Fruit fly (Drosophila melanogaster) whole organism, embryonic: ENCODE data around the gene CG13894.
A peak's percentile ranks its signal among the peaks of the same experiment; 100 is the strongest.

Source experiments
- Awh ChIP-seq: fragments of 200-800 bp; sonication (Bioruptor generic); IDR thresholded peaks from 2 replicates; pipeline ENCODE4, ENCODE4 v1.3.6; 2022; ENCODE audit warnings: missing biosample characterization, missing genetic modification characterization
- B-H1 ChIP-seq: fragments of 200-800 bp; sonication (Bioruptor generic); IDR thresholded peaks from 3 replicates; pipeline ENCODE4 v1.3.6; 2022; ENCODE audit warnings: missing biosample characterization, missing genetic modification characterization
- B-H2 ChIP-seq: fragments of 200-800 bp; sonication (Bioruptor generic); optimal IDR thresholded peaks from 2 replicates; lab custom pipeline; 2018; ENCODE audit warnings: missing biosample characterization, mild to moderate bottlenecking, missing genetic modification characterization
- CG1024 ChIP-seq: fragments of 200-800 bp; sonication (Bioruptor generic); IDR thresholded peaks from 2 replicates; pipeline ENCODE4 v1.3.6; 2022; ENCODE audit warnings: missing biosample characterization, missing genetic modification characterization
- CG11456 ChIP-seq: fragments of 200-800 bp; sonication (Bioruptor generic); IDR thresholded peaks from 3 replicates; pipeline ENCODE4 v1.3.6; 2022; ENCODE audit warnings: missing biosample characterization, missing genetic modification characterization
- CG12659 ChIP-seq: fragments of 200-800 bp; sonication (Bioruptor generic); optimal IDR thresholded peaks from 3 replicates; lab custom pipeline; 2017; ENCODE audit warnings: mild to moderate bottlenecking, missing biosample characterization, missing genetic modification reagents, missing genetic modification characterization
- CG13424 ChIP-seq: fragments of 200-800 bp; sonication (Bioruptor generic); optimal IDR thresholded peaks from 2 replicates; lab custom pipeline; 2019; ENCODE audit warnings: missing biosample characterization, mild to moderate bottlenecking, missing genetic modification characterization, moderate library complexity
- CG13624 ChIP-seq: fragments of 200-800 bp; sonication (Bioruptor generic); optimal IDR thresholded peaks from 2 replicates; lab custom pipeline; 2016; ENCODE audit warnings: missing biosample characterization, missing genetic modification characterization
- CG15073 ChIP-seq: fragments of 200-800 bp; sonication (Bioruptor generic); optimal IDR thresholded peaks from 2 replicates; lab custom pipeline; 2016; ENCODE audit warnings: missing biosample characterization, missing genetic modification characterization
- CG15479 ChIP-seq: fragments of 200-800 bp; sonication (Bioruptor generic); optimal IDR thresholded peaks from 3 replicates; lab custom pipeline; 2019; ENCODE audit warnings: missing biosample characterization, mild to moderate bottlenecking, missing genetic modification characterization, moderate library complexity
- CG16815 ChIP-seq: fragments of 200-800 bp; sonication (Bioruptor generic); optimal IDR thresholded peaks from 3 replicates; lab custom pipeline; 2017; ENCODE audit warnings: missing biosample characterization, mild to moderate bottlenecking, missing genetic modification characterization
- CG18619 ChIP-seq: fragments of 200-800 bp; sonication (Bioruptor generic); optimal IDR thresholded peaks from 3 replicates; lab custom pipeline; 2017; ENCODE audit warnings: missing biosample characterization, mild to moderate bottlenecking, missing genetic modification characterization
- CG2120 ChIP-seq: fragments of 200-800 bp; sonication (Bioruptor generic); optimal IDR thresholded peaks from 3 replicates; lab custom pipeline; 2016; ENCODE audit warnings: missing biosample characterization, missing genetic modification characterization
- CG31365 ChIP-seq: fragments of 200-800 bp; sonication (Bioruptor generic); optimal IDR thresholded peaks from 2 replicates; lab custom pipeline; 2018; ENCODE audit warnings: missing biosample characterization, mild to moderate bottlenecking, missing genetic modification characterization
- CG3163 ChIP-seq: fragments of 200-800 bp; sonication (Bioruptor generic); optimal IDR thresholded peaks from 3 replicates; lab custom pipeline; 2016; ENCODE audit warnings: missing biosample characterization, missing genetic modification characterization
- CG3281 ChIP-seq: fragments of 200-800 bp; sonication (Bioruptor generic); optimal IDR thresholded peaks from 3 replicates; lab custom pipeline; 2017; ENCODE audit warnings: missing biosample characterization, mild to moderate bottlenecking, missing genetic modification characterization
- CG4730 ChIP-seq: fragments of 200-800 bp; sonication (Bioruptor generic); IDR thresholded peaks from 2 replicates; pipeline ENCODE4 v1.3.6; 2022; ENCODE audit warnings: missing biosample characterization, missing genetic modification characterization
- CG5180 ChIP-seq: fragments of 200-800 bp; sonication (Bioruptor generic); optimal IDR thresholded peaks from 3 replicates; lab custom pipeline; 2017; ENCODE audit warnings: missing biosample characterization, missing genetic modification characterization, mild to moderate bottlenecking, moderate library complexity, missing genetic modification reagents
- CG6654 ChIP-seq: fragments of 200-800 bp; sonication (Bioruptor generic); optimal IDR thresholded peaks from 2 replicates; lab custom pipeline; 2017; ENCODE audit warnings: missing biosample characterization, mild to moderate bottlenecking, missing genetic modification characterization
- CG7357 ChIP-seq: fragments of 200-800 bp; sonication (Bioruptor generic); IDR thresholded peaks from 3 replicates; pipeline ENCODE4 v1.3.6; 2022; ENCODE audit warnings: missing biosample characterization, missing genetic modification characterization
- CG7786 ChIP-seq: fragments of 200-800 bp; sonication (Bioruptor generic); optimal IDR thresholded peaks from 2 replicates; lab custom pipeline; 2016; ENCODE audit warnings: missing biosample characterization, missing genetic modification characterization
- CG7987 ChIP-seq: fragments of 200-800 bp; sonication (Bioruptor generic); optimal IDR thresholded peaks from 2 replicates; lab custom pipeline; 2018; ENCODE audit warnings: missing biosample characterization, mild to moderate bottlenecking, missing genetic modification characterization, moderate library complexity
- CG8290 ChIP-seq, 3 experiments: fragments of 200-800 bp; sonication (Bioruptor generic); optimal IDR thresholded peaks; 2 replicates each; lab custom pipeline; 2016 to 2019; ENCODE audit warnings: missing biosample characterization in 3 of 3, missing genetic modification characterization in 3 of 3, mild to moderate bottlenecking in 2 of 3, moderate library complexity in 1 of 3
- CTCF ChIP-seq: fragments of 200-800 bp; sonication (Bioruptor generic); optimal IDR thresholded peaks from 2 replicates; lab custom pipeline; 2017; ENCODE audit warnings: missing biosample characterization, mild to moderate bottlenecking, missing genetic modification characterization, moderate library complexity
- Dbx ChIP-seq: fragments of 200-800 bp; sonication (Bioruptor generic); IDR thresholded peaks from 3 replicates; pipeline ENCODE4 v1.3.6; 2022; ENCODE audit warnings: missing biosample characterization, missing genetic modification characterization
- Dip2 ChIP-seq: fragments of 200-800 bp; sonication (Bioruptor generic); IDR thresholded peaks from 2 replicates; pipeline ENCODE4 v1.3.6; 2022; ENCODE audit warnings: missing biosample characterization, missing genetic modification characterization
- Doc2 ChIP-seq: fragments of 200-800 bp; sonication (Bioruptor generic); IDR thresholded peaks from 2 replicates; pipeline ENCODE4 v1.3.6; 2022; ENCODE audit warnings: missing biosample characterization, missing genetic modification characterization
- Ets97D ChIP-seq: fragments of 200-800 bp; sonication (Bioruptor generic); optimal IDR thresholded peaks from 3 replicates; lab custom pipeline; 2016; ENCODE audit warnings: missing biosample characterization, missing genetic modification characterization
- GATAe ChIP-seq: fragments of 200-800 bp; sonication (Bioruptor generic); conservative IDR thresholded peaks from 2 replicates; pipeline ENCODE4 v1.3.6; 2022; ENCODE audit warnings: missing biosample characterization, missing genetic modification characterization
- Hey ChIP-seq: fragments of 200-800 bp; sonication (Bioruptor generic); optimal IDR thresholded peaks from 3 replicates; lab custom pipeline; 2018; ENCODE audit warnings: missing biosample characterization, mild to moderate bottlenecking, missing genetic modification characterization
- Hr78 ChIP-seq, 2 experiments: fragments of 200-800 bp in 1 of 2; fragments of >200 bp in 1 of 2; sonication (Bioruptor generic) in 1 of 2; optimal IDR thresholded peaks; 2 replicates each; lab custom pipeline; 2017 to 2019; ENCODE audit warnings: missing biosample characterization in 2 of 2, missing genetic modification characterization in 2 of 2, mild to moderate bottlenecking in 1 of 2, moderate library complexity in 1 of 2
- Med ChIP-seq: fragments of 200-800 bp; sonication (Bioruptor generic); peaks from one replicate; lab custom pipeline; 2016; ENCODE audit warnings: missing biosample characterization, missing genetic modification characterization, mild to moderate bottlenecking, inconsistent platforms, moderate library complexity
- Nf-YB ChIP-seq: fragments of 200-800 bp; sonication (Bioruptor generic); optimal IDR thresholded peaks from 3 replicates; lab custom pipeline; 2019; ENCODE audit warnings: missing biosample characterization, mild to moderate bottlenecking, missing genetic modification characterization, moderate library complexity
- Poxn ChIP-seq: fragments of 200-800 bp; sonication (Bioruptor generic); IDR thresholded peaks from 2 replicates; pipeline ENCODE4 v1.3.6; 2022; ENCODE audit warnings: missing biosample characterization, missing genetic modification characterization
- Six4 ChIP-seq: fragments of 200-800 bp; sonication (Bioruptor generic); optimal IDR thresholded peaks from 2 replicates; lab custom pipeline; 2016; ENCODE audit warnings: missing biosample characterization, missing genetic modification characterization
- Sox100B ChIP-seq: fragments of 200-800 bp; sonication (Bioruptor generic); optimal IDR thresholded peaks from 3 replicates; lab custom pipeline; 2018; ENCODE audit warnings: missing biosample characterization, mild to moderate bottlenecking, missing genetic modification characterization
- Ssrp ChIP-seq: fragments of 200-800 bp; sonication (Bioruptor generic); optimal IDR thresholded peaks from 2 replicates; lab custom pipeline; 2018; ENCODE audit warnings: missing biosample characterization, mild to moderate bottlenecking, missing genetic modification characterization, moderate library complexity
- Usf ChIP-seq: fragments of 200-800 bp; sonication (Bioruptor generic); optimal IDR thresholded peaks from 2 replicates; lab custom pipeline; 2017; ENCODE audit warnings: missing genotype, missing biosample characterization, missing genetic modification characterization
- bsh ChIP-seq, 2 experiments: fragments of 200-800 bp; sonication (Bioruptor generic); optimal IDR thresholded peaks; 2 replicates each; lab custom pipeline; 2017 to 2018; ENCODE audit warnings: mild to moderate bottlenecking in 2 of 2, missing biosample characterization in 2 of 2, missing genetic modification characterization in 2 of 2, moderate library complexity in 1 of 2
- cato ChIP-seq: fragments of 200-800 bp; sonication (Bioruptor generic); optimal IDR thresholded peaks from 2 replicates; lab custom pipeline; 2016; ENCODE audit warnings: missing biosample characterization, missing genetic modification characterization, borderline replicate concordance
- chinmo ChIP-seq: fragments of 200-800 bp; sonication (Bioruptor generic); IDR thresholded peaks from 4 replicates; pipeline ENCODE4 v1.3.6; 2022; ENCODE audit warnings: missing biosample characterization, missing genetic modification characterization; ENCODE audit not compliant: partially characterized antibody
- corto ChIP-seq: fragments of 200-800 bp; sonication (Bioruptor generic); optimal IDR thresholded peaks from 2 replicates; lab custom pipeline; 2016; ENCODE audit warnings: missing biosample characterization, mild to moderate bottlenecking, missing genetic modification characterization, moderate library complexity
- dan ChIP-seq: fragments of 200-800 bp; sonication (Bioruptor generic); IDR thresholded peaks from 2 replicates; pipeline ENCODE4 v1.3.6; 2022; ENCODE audit warnings: missing biosample characterization, missing genetic modification characterization
- eve ChIP-seq, 2 experiments: fragments of >200 bp; optimal IDR thresholded peaks; 2 replicates each; lab custom pipeline; 2017; ENCODE audit warnings: missing biosample characterization in 2 of 2, missing genetic modification characterization in 2 of 2
- grn ChIP-seq: fragments of 200-800 bp; sonication (Bioruptor generic); optimal IDR thresholded peaks from 3 replicates; lab custom pipeline; 2017; ENCODE audit warnings: missing biosample characterization, missing genetic modification characterization
- insv ChIP-seq, 2 experiments: fragments of 200-800 bp; sonication (Bioruptor generic); optimal IDR thresholded peaks; 3 replicates each; lab custom pipeline; 2016 to 2018; ENCODE audit warnings: missing biosample characterization in 2 of 2, missing genetic modification characterization in 2 of 2
- sens ChIP-seq: fragments of 200-800 bp; sonication (Bioruptor generic); peaks from one replicate; lab custom pipeline; 2016; ENCODE audit warnings: missing biosample characterization, missing genetic modification characterization
- sima ChIP-seq: fragments of 200-800 bp; sonication (Bioruptor generic); optimal IDR thresholded peaks from 2 replicates; lab custom pipeline; 2016; ENCODE audit warnings: missing biosample characterization, missing genetic modification characterization
- tgo ChIP-seq: fragments of 200-800 bp; sonication (Bioruptor generic); IDR thresholded peaks from 3 replicates; pipeline ENCODE4 v1.3.6; 2022; ENCODE audit warnings: missing biosample characterization, missing genetic modification characterization

The CG13894 gene

dm6 chr3L:724518-725341 lies 25.8 kb upstream of the CG13894 start (continued):
- TF ChIP-seq sens (GFP tag; lab: Kevin White, UChicago) (peak; percentile 100), Awh (GFP tag; lab: Robert Waterston, UW) (peak; percentile 97), corto (GFP tag; lab: Kevin White, UChicago) (peak; percentile 74), CG6654 (GFP tag; lab: Kevin White, UChicago) (peak; percentile 68), CG11456 (GFP tag; lab: Robert Waterston, UW) (peak; percentile 80), CTCF (peak; percentile 59), Sox100B (peak; percentile 93), CG15479 (GFP tag; lab: Kevin White, UChicago) (peak; percentile 76), CG1024 (GFP tag; lab: Robert Waterston, UW) (peak; percentile 86), Nf-YB (GFP tag; lab: Kevin White, UChicago) (peak; percentile 80), CG18619 (peak; percentile 86), eve (GFP tag; optimal IDR thresholded peaks at IDR 0.05; lab: Kevin White, UChicago) (peak in 1 of 2 experiments; percentile 96), Med (GFP tag; lab: Kevin White, UChicago) (peak; percentile 97), bsh (GFP tag; optimal IDR thresholded peaks at IDR 0.05; lab: Kevin White, UChicago) (peak; percentile 82 to 98), CG7357 (peak; percentile 80), insv (GFP tag; optimal IDR thresholded peaks at IDR 0.05; lab: Kevin White, UChicago) (peak; percentile 10 to 26), CG7786 (GFP tag; lab: Kevin White, UChicago) (peak; percentile 84), Hr78 (GFP tag; optimal IDR thresholded peaks at IDR 0.05; lab: Kevin White, UChicago) (peak in 1 of 2 experiments; percentile 83), sima (GFP tag; lab: Kevin White, UChicago) (peak; percentile 73), tgo (GFP tag; lab: Robert Waterston, UW) (peak; percentile 90), GATAe (GFP tag; lab: Robert Waterston, UW) (no peak; the same call in 1 of the 2 replicates), B-H1 (GFP tag; lab: Robert Waterston, UW) (peak; percentile 83), CG3163 (GFP tag; lab: Kevin White, UChicago) (peak; percentile 74), CG8290 (GFP tag; optimal IDR thresholded peaks at IDR 0.05; lab: Kevin White, UChicago) (peak; percentile 98), CG8290 (tag; optimal IDR thresholded peaks at IDR 0.05; lab: Kevin White, UChicago) (peak; percentile 49 to 90), cato (peak; percentile 93), CG13424 (tag; lab: Kevin White, UChicago) (peak; percentile 87), CG4730 (peak; percentile 83), Hey (peak; percentile 23), Dip2 (no peak), Doc2 (GFP tag; lab: Robert Waterston, UW) (peak; percentile 52; the same call in 1 of the 2 replicates), CG16815 (GFP tag; lab: Kevin White, UChicago) (peak; percentile 90), Usf (GFP tag; lab: Kevin White, UChicago) (peak; percentile 79), B-H2 (GFP tag; lab: Kevin White, UChicago) (no peak), Ssrp (peak; percentile 89), chinmo (no peak), Six4 (GFP tag; lab: Kevin White, UChicago) (peak; percentile 95), CG12659 (GFP tag; lab: Kevin White, UChicago) (peak; percentile 86), Poxn (GFP tag; lab: Robert Waterston, UW) (no peak), CG7987 (GFP tag; lab: Kevin White, UChicago) (peak; percentile 86), grn (GFP tag; lab: Kevin White, UChicago) (peak; percentile 66), CG2120 (peak; percentile 49), CG3281 (GFP tag; lab: Kevin White, UChicago) (peak; percentile 64), CG5180 (peak; percentile 75), CG15073 (GFP tag; lab: Kevin White, UChicago) (peak; percentile 80), CG31365 (tag; lab: Kevin White, UChicago) (peak; percentile 59), CG13624 (GFP tag; lab: Kevin White, UChicago) (peak; percentile 84), dan (GFP tag; lab: Robert Waterston, UW) (peak; percentile 96), Dbx (peak; percentile 43; the same call in 1 of the 3 replicates), Ets97D (GFP tag; lab: Kevin White, UChicago) (peak; percentile 79)
